Worm (Caenorhabditis elegans) whole organism, midembryonic: ENCODE measurements around the gene B0238.9.

ENCODE experiments used
- flt-1 ChIP-seq: fragments of 200-800 bp; sonication (Bioruptor generic); IDR thresholded peaks from 2 replicates; pipeline ENCODE4 v1.3.6; 2022; ENCODE audit warnings: missing genetic modification characterization, missing compliant biosample characterization
- tab-1 ChIP-seq: fragments of 200-800 bp; sonication (Bioruptor generic); IDR thresholded peaks from 2 replicates; pipeline ENCODE4 v1.3.6; 2022; ENCODE audit warnings: missing genetic modification characterization, missing compliant biosample characterization

- TF ChIP-seq tab-1 (GFP tag; lab: Robert Waterston, UW) (no peak), flt-1 (GFP tag; lab: Robert Waterston, UW) (no peak)
These were observed 40.8 kb downstream of the B0238.9 start, which contains the start of gene cest-35.2 for ce11 chrV:5237116-5237515.
